Fruit fly (Drosophila melanogaster) whole organism: ENCODE data around the gene Pih1D1.

Experiments used
- Dll ChIP-seq: fragments of >200 bp; optimal IDR thresholded peaks from 2 replicates; lab custom pipeline; 2017
- EcR ChIP-seq, 2 experiments: fragments of >200 bp; optimal IDR thresholded peaks; 2 replicates each; lab custom pipeline; 2017; ENCODE audit warnings: missing biosample characterization in 2 of 2, missing genetic modification characterization in 2 of 2, missing genetic modification reagents in 2 of 2
- pan ChIP-seq: fragments of >200 bp; optimal IDR thresholded peaks from 2 replicates; lab custom pipeline; 2017
- psq ChIP-seq: fragments of >200 bp; optimal IDR thresholded peaks from 2 replicates; lab custom pipeline; 2017

- TF ChIP-seq EcR (GFP tag; optimal IDR thresholded peaks at IDR 0.05; lab: Kevin White, UChicago) (no peak), psq (lab: Kevin White, UChicago) (no peak), pan (lab: Kevin White, UChicago) (no peak), Dll (no peak)
Measured at dm6 chr2L:12666002-12666576, 55.6 kb downstream of the Pih1D1 start.
